Fruit fly (Drosophila melanogaster): Measurements from ENCODE around the gene Rubicon.
A peak's percentile ranks its signal among the peaks of the same experiment; 100 is the strongest.

Rubicon gene

DNA sequence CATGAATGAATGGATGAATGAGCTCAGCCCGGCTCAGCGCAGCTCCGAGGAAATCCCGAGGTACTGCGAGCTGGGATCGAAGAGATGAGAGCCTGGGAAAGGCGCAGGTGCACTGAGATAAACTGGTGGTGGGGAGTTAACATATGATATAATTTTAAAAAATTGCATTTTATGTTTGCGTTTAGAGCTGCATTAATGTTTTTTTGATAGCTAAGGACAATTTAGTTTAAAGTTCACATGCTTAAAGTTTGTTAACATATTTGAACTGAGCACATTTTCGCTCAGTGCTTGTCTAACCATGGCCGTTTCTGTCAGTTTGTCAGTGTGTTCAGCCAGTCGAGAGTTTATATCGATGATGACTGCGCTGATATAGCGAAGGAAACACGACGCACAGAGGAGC, 53.4 kb downstream of the Rubicon start (continued):
- TF ChIP-seq Hr78 (GFP tag; optimal IDR thresholded peaks at IDR 0.05) (no peak), Abd-B (GFP tag; optimal IDR thresholded peaks at IDR 0.05) (no peak), sv (GFP tag; optimal IDR thresholded peaks at IDR 0.05) (no peak), dsf (GFP tag; optimal IDR thresholded peaks at IDR 0.05; ENCODE audit: borderline replicate concordance) (no peak), h (GFP tag; optimal IDR thresholded peaks at IDR 0.05) (peak; percentile 78), Sp1 (GFP tag; optimal IDR thresholded peaks at IDR 0.05) (peak; percentile 66), usp (GFP tag; optimal IDR thresholded peaks at IDR 0.05) (no peak), Dif (GFP tag; optimal IDR thresholded peaks at IDR 0.05; ENCODE audit: partially characterized antibody) (no peak), lola (GFP tag; optimal IDR thresholded peaks at IDR 0.05) (no peak), Jra (GFP tag; optimal IDR thresholded peaks at IDR 0.05) (no peak), jim (GFP tag; optimal IDR thresholded peaks at IDR 0.05) (no peak), pan (optimal IDR thresholded peaks at IDR 0.05) (no peak), fru (GFP tag; optimal IDR thresholded peaks at IDR 0.05) (peak; percentile 68), brk (GFP tag; optimal IDR thresholded peaks at IDR 0.05) (peak; percentile 17), CG32264 (GFP tag; optimal IDR thresholded peaks at IDR 0.05) (no peak)
